Worm (Caenorhabditis elegans) whole organism, young adult: ENCODE measurements around the gene pqn-89.

Experiments used
- B0019.2 ChIP-seq: fragments of 200-800 bp; sonication (Bioruptor generic); conservative IDR thresholded peaks from 2 replicates; pipeline ENCODE4 v1.3.6; 2022; ENCODE audit warnings: missing genetic modification reagents, missing genetic modification characterization, missing compliant biosample characterization
- C17E4.6 ChIP-seq: fragments of 200-800 bp; sonication (Bioruptor generic); IDR thresholded peaks from 2 replicates; pipeline ENCODE4 v1.3.6; 2022; ENCODE audit warnings: missing genetic modification reagents, missing genetic modification characterization, missing compliant biosample characterization
- D2030.7 ChIP-seq: fragments of 200-800 bp; sonication (Bioruptor generic); IDR thresholded peaks from 2 replicates; pipeline ENCODE4 v1.3.6; 2022; ENCODE audit warnings: missing genetic modification reagents, missing genetic modification characterization, missing compliant biosample characterization
- F10E7.11 ChIP-seq: sonication (generic microtip); optimal IDR thresholded peaks from 2 replicates; lab custom pipeline; 2017; ENCODE audit warnings: mild to moderate bottlenecking, missing genetic modification characterization, moderate library complexity, missing compliant biosample characterization
- F33H1.4 ChIP-seq: fragments of 200-800 bp; sonication (Bioruptor generic); IDR thresholded peaks from 2 replicates; pipeline ENCODE4 v1.3.6; 2022; ENCODE audit warnings: missing genetic modification reagents, missing genetic modification characterization, missing compliant biosample characterization
- Y53G8AR.9 ChIP-seq: fragments of 200-800 bp; sonication (Bioruptor generic); conservative IDR thresholded peaks from 2 replicates; pipeline ENCODE4 v1.3.6; 2022; ENCODE audit warnings: missing genetic modification reagents, missing genetic modification characterization, missing compliant biosample characterization
- aptf-3 ChIP-seq: fragments of 200-800 bp; sonication (Bioruptor generic); IDR thresholded peaks from 2 replicates; pipeline ENCODE4 v1.3.6; 2022; ENCODE audit warnings: missing genetic modification characterization, missing compliant biosample characterization
- atf-7 ChIP-seq: sonication (generic microtip); optimal IDR thresholded peaks from 2 replicates; lab custom pipeline; 2017; ENCODE audit warnings: mild to moderate bottlenecking, missing genetic modification characterization, missing compliant biosample characterization
- athp-1 ChIP-seq: sonication (generic microtip); optimal IDR thresholded peaks from 2 replicates; lab custom pipeline; 2017; ENCODE audit warnings: mild to moderate bottlenecking, missing genetic modification characterization, missing compliant biosample characterization
- attf-6 ChIP-seq: fragments of 200-800 bp; sonication (Bioruptor generic); IDR thresholded peaks from 2 replicates; pipeline ENCODE4 v1.3.6; 2022; ENCODE audit warnings: missing genetic modification reagents, missing genetic modification characterization, missing compliant biosample characterization
- bed-1 ChIP-seq: fragments of 200-800 bp; sonication (Bioruptor generic); IDR thresholded peaks from 2 replicates; pipeline ENCODE4 v1.3.6; 2022; ENCODE audit warnings: missing genetic modification reagents, missing genetic modification characterization, missing compliant biosample characterization
- bed-2 ChIP-seq: fragments of 200-800 bp; sonication (Bioruptor generic); IDR thresholded peaks from 2 replicates; pipeline ENCODE4 v1.3.6; 2022; ENCODE audit warnings: missing genetic modification reagents, missing genetic modification characterization, missing compliant biosample characterization
- cebp-1 ChIP-seq, 2 experiments: fragments of 200-800 bp in 1 of 2; sonication (Bioruptor generic) in 1 of 2; sonication (generic microtip) in 1 of 2; IDR thresholded peaks in 1 of 2; optimal IDR thresholded peaks in 1 of 2; 2 replicates each; pipeline versions ENCODE4 v1.3.6 to Lab custom; 2017 to 2022; ENCODE audit warnings: missing compliant biosample characterization in 2 of 2, missing genetic modification characterization in 2 of 2, mild to moderate bottlenecking in 1 of 2, missing genetic modification reagents in 1 of 2, moderate library complexity in 1 of 2
- cebp-2 ChIP-seq: fragments of 200-800 bp; sonication (Bioruptor generic); IDR thresholded peaks from 2 replicates; pipeline ENCODE4 v1.3.6; 2022; ENCODE audit warnings: missing genetic modification characterization, missing compliant biosample characterization
- ceh-27 ChIP-seq: fragments of 200-800 bp; sonication (Bioruptor generic); optimal IDR thresholded peaks from 2 replicates; lab custom pipeline; 2018; ENCODE audit warnings: mild to moderate bottlenecking, missing genetic modification characterization, moderate library complexity, missing compliant biosample characterization
- ceh-40 ChIP-seq: fragments of 200-800 bp; sonication (Bioruptor generic); IDR thresholded peaks from 2 replicates; pipeline ENCODE4 v1.3.6; 2022; ENCODE audit warnings: missing genetic modification characterization, missing compliant biosample characterization
- efl-1 ChIP-seq: fragments of 150-350 bp; optimal IDR thresholded peaks from 2 replicates; lab custom pipeline; 2014; ENCODE audit warnings: missing biosample characterization, missing genetic modification reagents, missing genetic modification characterization
- fkh-3 ChIP-seq: sonication (generic microtip); optimal IDR thresholded peaks from 2 replicates; lab custom pipeline; 2016; ENCODE audit warnings: mild to moderate bottlenecking, missing genetic modification characterization, missing compliant biosample characterization
- hrde-1 ChIP-seq: sonication (generic microtip); optimal IDR thresholded peaks from 2 replicates; lab custom pipeline; 2016; ENCODE audit warnings: missing genetic modification characterization, mild to moderate bottlenecking, missing compliant biosample characterization, moderate library complexity, missing genotype, missing genetic modification reagents, borderline replicate concordance
- let-607 ChIP-seq, 2 experiments: fragments of 200-800 bp in 1 of 2; sonication (Bioruptor generic) in 1 of 2; sonication (generic microtip) in 1 of 2; optimal IDR thresholded peaks; 2 replicates each; lab custom pipeline; 2016 to 2018; ENCODE audit warnings: mild to moderate bottlenecking in 2 of 2, missing compliant biosample characterization in 2 of 2, missing genetic modification characterization in 2 of 2, moderate library complexity in 2 of 2, missing genotype in 1 of 2
- lin-54 ChIP-seq: fragments of 200-800 bp; sonication (Bioruptor generic); optimal IDR thresholded peaks from 2 replicates; lab custom pipeline; 2018; ENCODE audit warnings: mild to moderate bottlenecking, missing genetic modification characterization, missing compliant biosample characterization
- lsl-1 ChIP-seq: fragments of 200-800 bp; sonication (Bioruptor generic); optimal IDR thresholded peaks from 2 replicates; lab custom pipeline; 2018; ENCODE audit warnings: mild to moderate bottlenecking, missing genetic modification characterization, moderate library complexity, missing compliant biosample characterization
- lsy-27 ChIP-seq: sonication (generic microtip); optimal IDR thresholded peaks from 2 replicates; lab custom pipeline; 2017; ENCODE audit warnings: missing genetic modification characterization, mild to moderate bottlenecking, missing compliant biosample characterization, antibody characterized with exemption, missing genotype, borderline replicate concordance; ENCODE audit not compliant: insufficient read depth
- madf-10 ChIP-seq: sonication (generic microtip); optimal IDR thresholded peaks from 2 replicates; lab custom pipeline; 2016; ENCODE audit warnings: mild to moderate bottlenecking, missing genetic modification characterization, missing compliant biosample characterization
- madf-6 ChIP-seq: fragments of 200-800 bp; sonication (Bioruptor generic); IDR thresholded peaks from 2 replicates; pipeline ENCODE4 v1.3.6; 2022; ENCODE audit warnings: missing genetic modification reagents, missing genetic modification characterization, missing compliant biosample characterization
- nfya-2 ChIP-seq: fragments of 200-800 bp; sonication (Bioruptor generic); IDR thresholded peaks from 2 replicates; pipeline ENCODE4 v1.3.6; 2022; ENCODE audit warnings: missing genetic modification reagents, missing genetic modification characterization, missing compliant biosample characterization
- nhr-120 ChIP-seq: fragments of 200-800 bp; sonication (Bioruptor generic); IDR thresholded peaks from 2 replicates; pipeline ENCODE4 v1.3.6; 2022; ENCODE audit warnings: missing genetic modification characterization, missing compliant biosample characterization
- nhr-90 ChIP-seq: sonication (generic microtip); optimal IDR thresholded peaks from 2 replicates; lab custom pipeline; 2016; ENCODE audit warnings: missing genotype, mild to moderate bottlenecking, missing genetic modification characterization, missing compliant biosample characterization
- pbrm-1 ChIP-seq: fragments of 200-800 bp; sonication (Bioruptor generic); IDR thresholded peaks from 2 replicates; pipeline ENCODE4 v1.3.6; 2022; ENCODE audit warnings: missing genetic modification reagents, missing genetic modification characterization, missing compliant biosample characterization
- repo-1 ChIP-seq: sonication (generic microtip); optimal IDR thresholded peaks from 2 replicates; lab custom pipeline; 2017; ENCODE audit warnings: mild to moderate bottlenecking, missing genetic modification characterization, missing compliant biosample characterization
- sdz-38 ChIP-seq: sonication (generic microtip); optimal IDR thresholded peaks from 2 replicates; lab custom pipeline; 2016; ENCODE audit warnings: missing genotype, missing genetic modification characterization, missing compliant biosample characterization
- sea-2 ChIP-seq: fragments of 200-800 bp; sonication (Bioruptor generic); IDR thresholded peaks from 2 replicates; pipeline ENCODE4 v1.3.6; 2022; ENCODE audit warnings: missing genetic modification characterization, missing compliant biosample characterization
- snpc-1.3 ChIP-seq: sonication (generic microtip); optimal IDR thresholded peaks from 2 replicates; lab custom pipeline; 2017; ENCODE audit warnings: missing genetic modification characterization, mild to moderate bottlenecking, missing compliant biosample characterization, antibody characterized with exemption, moderate library complexity, missing genotype, missing genetic modification reagents; ENCODE audit not compliant: insufficient read depth
- snpc-3.4 ChIP-seq: sonication (generic microtip); optimal IDR thresholded peaks from 2 replicates; lab custom pipeline; 2017; ENCODE audit warnings: missing genetic modification characterization, mild to moderate bottlenecking, missing compliant biosample characterization, antibody characterized with exemption, moderate library complexity, missing genotype, missing genetic modification reagents
- snpc-4 ChIP-seq, 5 experiments: fragments of 150-350 bp in 1 of 5; sonication (generic microtip) in 4 of 5; optimal IDR thresholded peaks; 2 replicates each; lab custom pipeline; 2014 to 2018; ENCODE audit warnings: missing genetic modification characterization in 5 of 5, missing biosample characterization in 3 of 5, antibody characterized with exemption in 2 of 5, mild to moderate bottlenecking in 2 of 5, missing compliant biosample characterization in 2 of 5, missing genotype in 2 of 5, moderate library complexity in 2 of 5, missing genetic modification reagents in 1 of 5
- tbp1 ChIP-seq: fragments of 200-800 bp; sonication (Bioruptor generic); optimal IDR thresholded peaks from 2 replicates; lab custom pipeline; 2018; ENCODE audit warnings: mild to moderate bottlenecking, missing genetic modification characterization, missing compliant biosample characterization
- unc-62 ChIP-seq: fragments of 150-350 bp; optimal IDR thresholded peaks from 2 replicates; lab custom pipeline; 2014; ENCODE audit warnings: missing biosample characterization, missing genetic modification reagents, missing genetic modification characterization
- zfh-2 ChIP-seq: fragments of 200-800 bp; sonication (Bioruptor generic); conservative IDR thresholded peaks from 2 replicates; pipeline ENCODE4 v1.3.6; 2022; ENCODE audit warnings: missing genetic modification reagents, missing genetic modification characterization, missing compliant biosample characterization
- zim-3 ChIP-seq: sonication (generic microtip); optimal IDR thresholded peaks from 2 replicates; lab custom pipeline; 2017; ENCODE audit warnings: mild to moderate bottlenecking, missing genetic modification characterization, moderate library complexity, missing compliant biosample characterization
- ztf-6 ChIP-seq: fragments of 200-800 bp; sonication (Bioruptor generic); IDR thresholded peaks from 2 replicates; pipeline ENCODE4 v1.3.6; 2022; ENCODE audit warnings: missing genetic modification reagents, missing genetic modification characterization, missing compliant biosample characterization

Gene pqn-89

DNA sequence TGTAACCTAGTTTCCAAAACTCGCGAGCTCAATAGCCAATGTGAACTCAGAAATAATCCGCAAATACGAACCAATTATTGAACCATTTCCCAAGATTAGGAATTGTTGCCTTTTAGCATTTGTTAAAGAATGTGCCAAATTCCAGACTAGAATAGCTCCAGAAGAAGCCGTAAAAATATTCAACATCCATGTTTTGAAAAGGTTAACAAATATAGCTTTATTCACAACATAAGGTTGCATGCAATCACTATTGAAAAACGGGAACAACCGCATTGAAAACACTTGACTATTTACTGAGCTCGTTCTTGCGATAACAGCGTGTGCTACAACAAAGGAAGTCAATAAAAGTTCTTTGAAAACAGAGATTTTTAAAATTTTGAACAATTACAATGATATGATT, 20.0 kb downstream of the pqn-89 start (continued):
- TF ChIP-seq hrde-1 (tag; lab: Kevin White, UChicago) (peak; percentile 80), attf-6 (GFP tag; lab: Robert Waterston, UW) (peak; percentile 81), ceh-40 (GFP tag; lab: Robert Waterston, UW) (0 out of 2 replicates have a peak, but pooled peaks have one; percentile 66), nhr-120 (no peak), zim-3 (tag; lab: Kevin White, UChicago) (peak; percentile 19), tbp1 (GFP tag; lab: Kevin White, UChicago) (peak; percentile 46), snpc-3.4 (peak; percentile 19), repo-1 (tag; lab: Kevin White, UChicago) (peak; percentile 62), F33H1.4 (peak; percentile 33), lsy-27 (tag; lab: Kevin White, UChicago) (no peak), D2030.7 (GFP tag; lab: Robert Waterston, UW) (peak; percentile 47; the same call in 1 of the 2 replicates), Y53G8AR.9 (GFP tag; lab: Robert Waterston, UW) (peak; percentile 87), lsl-1 (GFP tag; lab: Kevin White, UChicago) (peak; percentile 8), cebp-2 (GFP tag; lab: Robert Waterston, UW) (0 out of 2 replicates have a peak, but pooled peaks have one; percentile 72), fkh-3 (peak; percentile 52), snpc-1.3 (tag; lab: Kevin White, UChicago) (peak; percentile 22), bed-2 (no peak), ztf-6 (no peak)

DNA sequence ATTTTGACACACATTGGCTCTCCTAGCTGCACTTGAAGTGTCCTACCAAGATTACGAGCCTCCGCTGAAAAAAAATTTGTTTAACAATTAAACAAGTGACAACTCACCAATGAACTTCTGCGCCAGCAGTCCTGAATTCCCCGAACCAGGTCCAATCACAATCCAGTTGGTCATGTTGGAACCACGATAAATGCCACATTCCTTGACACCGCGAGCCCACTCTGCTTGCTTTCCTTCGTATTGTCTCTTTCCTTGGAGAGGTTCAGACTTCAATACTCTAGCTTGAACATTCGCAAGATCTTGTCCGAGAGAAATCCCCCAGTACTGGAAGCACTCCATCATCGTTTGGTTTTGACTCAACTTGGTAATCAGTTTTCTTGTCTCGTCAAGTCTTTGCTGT, 21.7 kb downstream of the pqn-89 start:
- TF ChIP-seq madf-10 (no peak), unc-62 (no peak), aptf-3 (no peak), nfya-2 (0 out of 2 replicates have a peak, but pooled peaks have one; percentile 32), pbrm-1 (GFP tag; lab: Robert Waterston, UW) (no peak), F10E7.11 (no peak), sdz-38 (tag; lab: Kevin White, UChicago) (no peak), F33H1.4 (no peak), snpc-1.3 (tag; lab: Kevin White, UChicago) (no peak), athp-1 (tag; lab: Kevin White, UChicago) (no peak), sea-2 (GFP tag; lab: Robert Waterston, UW) (no peak), ceh-27 (no peak), zfh-2 (no peak), snpc-4 (GFP tag; optimal IDR thresholded peaks at IDR 0.05; lab: Kevin White, UChicago) (no peak), snpc-4 (tag; optimal IDR thresholded peaks at IDR 0.05; lab: Kevin White, UChicago) (peak in 1 of 4 experiments; percentile 5), efl-1 (GFP tag; lab: Kevin White, UChicago) (no peak), cebp-1 (GFP tag; IDR thresholded peaks at IDR 0.05; lab: Robert Waterston, UW) (no peak), cebp-1 (tag; optimal IDR thresholded peaks at IDR 0.05; lab: Kevin White, UChicago) (no peak), repo-1 (tag; lab: Kevin White, UChicago) (no peak), atf-7 (tag; lab: Kevin White, UChicago) (no peak), lin-54 (peak; percentile 36), nhr-90 (tag; lab: Kevin White, UChicago) (no peak)

DNA sequence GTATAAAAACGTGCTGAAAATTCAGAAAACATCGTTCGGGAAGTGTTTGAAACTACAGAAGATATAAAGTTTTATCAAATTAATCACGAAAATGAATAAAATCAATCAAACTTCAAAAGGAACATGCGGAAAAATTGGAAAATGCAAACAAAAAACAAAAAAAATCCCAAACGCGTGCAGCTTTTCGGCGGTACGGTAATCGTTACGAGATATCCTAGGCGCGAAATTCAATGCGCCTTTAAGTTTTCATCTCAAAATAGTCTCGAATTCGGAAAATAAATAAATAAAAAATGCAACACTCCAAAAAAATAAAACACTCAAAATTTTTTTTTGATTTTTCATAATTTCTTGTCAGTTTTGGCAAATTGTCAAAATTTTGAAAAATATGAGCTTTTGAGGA, 23.3 kb downstream of the pqn-89 start:
- peak; percentile 11; the same call in 1 of the 2 replicates for TF ChIP-seq madf-6
- no peak for TF ChIP-seq fkh-3
- no peak for TF ChIP-seq C17E4.6
- TF ChIP-seq bed-1: no peak
- no peak for TF ChIP-seq B0019.2 (GFP tag; lab: Robert Waterston, UW)
- peak; percentile 32 for TF ChIP-seq efl-1 (GFP tag; lab: Kevin White, UChicago)
- TF ChIP-seq snpc-4 (GFP tag; optimal IDR thresholded peaks at IDR 0.05; lab: Kevin White, UChicago): no peak
- TF ChIP-seq snpc-4 (tag; optimal IDR thresholded peaks at IDR 0.05; lab: Kevin White, UChicago): peak in 3 of 4 experiments; percentile 62 to 86 (median 80)
- peak; percentile 14 for TF ChIP-seq snpc-1.3 (tag; lab: Kevin White, UChicago)
- no peak for TF ChIP-seq let-607 (tag; optimal IDR thresholded peaks at IDR 0.05; lab: Kevin White, UChicago)
- peak; percentile 72 for TF ChIP-seq F33H1.4
- peak; percentile 70 for TF ChIP-seq lsl-1 (GFP tag; lab: Kevin White, UChicago)
